Fruit fly (Drosophila melanogaster): ENCODE measurements around the gene CG33272.

Gene CG33272

dm6 chr3L:11533704-11534319 is 23.4 kb upstream of the CG33272 start (continued):
- TF ChIP-seq CG6791 (GFP tag; IDR thresholded peaks at IDR 0.05; ENCODE audit: partially characterized antibody) (no peak), unc-4 (GFP tag; IDR thresholded peaks at IDR 0.05; ENCODE audit: partially characterized antibody) (no peak), CG43689 (GFP tag; IDR thresholded peaks at IDR 0.05) (no peak), slbo (GFP tag; IDR thresholded peaks at IDR 0.05) (peak; percentile 66), CG2129 (GFP tag; IDR thresholded peaks at IDR 0.05; ENCODE audit: partially characterized antibody) (no peak), dmrt99B (tag; optimal IDR thresholded peaks at IDR 0.05) (peak; percentile 68), cg (GFP tag; optimal IDR thresholded peaks at IDR 0.05) (no peak), dpn (GFP tag; optimal IDR thresholded peaks at IDR 0.05) (peak; percentile 20 to 66), tup (GFP tag; optimal IDR thresholded peaks at IDR 0.05) (no peak), dan (GFP tag; IDR thresholded peaks at IDR 0.05) (no peak), croc (GFP tag; conservative IDR thresholded peaks at IDR 0.05) (no peak), unpg (GFP tag; optimal IDR thresholded peaks at IDR 0.05) (peak; percentile 45), CG7839 (tag; optimal IDR thresholded peaks at IDR 0.05) (peak; percentile 58), CG7745 (tag; optimal IDR thresholded peaks at IDR 0.05) (no peak), CG17802 (tag; optimal IDR thresholded peaks at IDR 0.05) (no peak), Sry-β (GFP tag; optimal IDR thresholded peaks at IDR 0.05) (no peak), CG13424 (tag; optimal IDR thresholded peaks at IDR 0.05) (peak; percentile 56), ind (GFP tag; optimal IDR thresholded peaks at IDR 0.05) (peak; percentile 43), CG9932 (GFP tag; IDR thresholded peaks at IDR 0.05) (peak; percentile 63), Dfd (GFP tag; optimal IDR thresholded peaks at IDR 0.05) (no peak), CG10366 (GFP tag; IDR thresholded peaks at IDR 0.05) (0 out of 2 replicates have a peak, but pooled peaks have one; percentile 15), ap (GFP tag; IDR thresholded peaks at IDR 0.05) (no peak), hb (GFP tag; IDR thresholded peaks at IDR 0.05; ENCODE audit: partially characterized antibody) (no peak), seq (GFP tag; IDR thresholded peaks at IDR 0.05) (no peak), ERR (GFP tag; optimal IDR thresholded peaks at IDR 0.05) (no peak), ftz-f1 (GFP tag; optimal IDR thresholded peaks at IDR 0.05) (peak; percentile 55), Hr51 (GFP tag; optimal IDR thresholded peaks at IDR 0.05) (peak in 1 of 2 experiments; percentile 64), Gug (GFP tag; IDR thresholded peaks at IDR 0.05) (no peak), CG17829 (tag; optimal IDR thresholded peaks at IDR 0.05) (no peak), CG1529 (GFP tag; optimal IDR thresholded peaks at IDR 0.05) (no peak), ara (GFP tag; IDR thresholded peaks at IDR 0.05) (no peak), CG32772 (GFP tag; IDR thresholded peaks at IDR 0.05) (no peak), CG9876 (GFP tag; optimal IDR thresholded peaks at IDR 0.05) (no peak), CG33213 (GFP tag; optimal IDR thresholded peaks at IDR 0.05) (no peak), psq (GFP tag; optimal IDR thresholded peaks at IDR 0.05) (no peak), ATbp (GFP tag; optimal IDR thresholded peaks at IDR 0.05) (no peak), lov (optimal IDR thresholded peaks at IDR 0.05) (no peak), lov (GFP tag; IDR thresholded peaks at IDR 0.05) (no peak), Sox100B (GFP tag; optimal IDR thresholded peaks at IDR 0.05) (peak; percentile 66), CG16779 (GFP tag; IDR thresholded peaks at IDR 0.05) (no peak), CG13287 (GFP tag; IDR thresholded peaks at IDR 0.05; ENCODE audit: partially characterized antibody) (no peak), CG12769 (tag; optimal IDR thresholded peaks at IDR 0.05) (peak; percentile 33), crp (GFP tag; optimal IDR thresholded peaks at IDR 0.05) (no peak), Med (GFP tag) (peak; percentile 84), HLH54F (GFP tag; optimal IDR thresholded peaks at IDR 0.05) (peak; percentile 9), Neu2 (GFP tag; optimal IDR thresholded peaks at IDR 0.05; ENCODE audit: borderline replicate concordance) (no peak), Hr39 (optimal IDR thresholded peaks at IDR 0.05) (no peak), toy (GFP tag; IDR thresholded peaks at IDR 0.05) (no peak), Ada2b (GFP tag; IDR thresholded peaks at IDR 0.05) (no peak), sens (GFP tag) (peak; percentile 60), Taf1 (GFP tag; IDR thresholded peaks at IDR 0.05) (no peak)
